Fruit fly (Drosophila melanogaster) whole organism: ENCODE results near the gene Fuca.

Experiments
- CG8478 ChIP-seq: fragments of >200 bp; optimal IDR thresholded peaks from 2 replicates; lab custom pipeline; 2018; ENCODE audit warnings: inconsistent platforms
- Dll ChIP-seq: fragments of >200 bp; optimal IDR thresholded peaks from 2 replicates; lab custom pipeline; 2017
- EcR ChIP-seq, 2 experiments: fragments of >200 bp; optimal IDR thresholded peaks; 2 replicates each; lab custom pipeline; 2017; ENCODE audit warnings: missing biosample characterization in 2 of 2, missing genetic modification characterization in 2 of 2, missing genetic modification reagents in 2 of 2
- pan ChIP-seq: fragments of >200 bp; optimal IDR thresholded peaks from 2 replicates; lab custom pipeline; 2017
- psq ChIP-seq: fragments of >200 bp; optimal IDR thresholded peaks from 2 replicates; lab custom pipeline; 2017
- usp ChIP-seq: fragments of >200 bp; optimal IDR thresholded peaks from 2 replicates; lab custom pipeline; 2017; ENCODE audit warnings: missing biosample characterization, missing genetic modification characterization, mixed read lengths

The Fuca gene

dm6 chr3L:11551949-11552348 lies 29.4 kb upstream of the Fuca start:
- TF ChIP-seq psq (no peak), pan (lab: Kevin White, UChicago) (no peak), usp (GFP tag; lab: Kevin White, UChicago) (no peak), EcR (GFP tag; optimal IDR thresholded peaks at IDR 0.05; lab: Kevin White, UChicago) (no peak), CG8478 (no peak), Dll (no peak)

- TF ChIP-seq Dll (no peak), CG8478 (no peak), psq (no peak), pan (lab: Kevin White, UChicago) (no peak), EcR (GFP tag; optimal IDR thresholded peaks at IDR 0.05; lab: Kevin White, UChicago) (no peak), usp (GFP tag; lab: Kevin White, UChicago) (no peak)
Measured at dm6 chr3L:11550359-11551056, 28.0 kb upstream of the Fuca start.

- TF ChIP-seq pan (lab: Kevin White, UChicago), result no peak
- no peak for TF ChIP-seq usp (GFP tag; lab: Kevin White, UChicago)
- TF ChIP-seq CG8478, result no peak
- no peak for TF ChIP-seq Dll
- TF ChIP-seq EcR (GFP tag; optimal IDR thresholded peaks at IDR 0.05; lab: Kevin White, UChicago), result no peak
- no peak for TF ChIP-seq psq
Measured at dm6 chr3L:11549432-11549831, 26.9 kb upstream of the Fuca start.

dm6 chr3L:11548009-11548408 lies 25.5 kb upstream of the Fuca start:
- no peak for TF ChIP-seq psq
- no peak for TF ChIP-seq usp (GFP tag; lab: Kevin White, UChicago)
- no peak for TF ChIP-seq EcR (GFP tag; optimal IDR thresholded peaks at IDR 0.05; lab: Kevin White, UChicago)
- no peak for TF ChIP-seq CG8478
- TF ChIP-seq Dll, result no peak
- TF ChIP-seq pan (lab: Kevin White, UChicago), result no peak

dm6 chr3L:11547302-11547994 lies 24.9 kb upstream of the Fuca start:
- TF ChIP-seq psq, result no peak
- no peak for TF ChIP-seq usp (GFP tag; lab: Kevin White, UChicago)
- no peak for TF ChIP-seq EcR (GFP tag; optimal IDR thresholded peaks at IDR 0.05; lab: Kevin White, UChicago)
- TF ChIP-seq Dll, result no peak

DNA sequence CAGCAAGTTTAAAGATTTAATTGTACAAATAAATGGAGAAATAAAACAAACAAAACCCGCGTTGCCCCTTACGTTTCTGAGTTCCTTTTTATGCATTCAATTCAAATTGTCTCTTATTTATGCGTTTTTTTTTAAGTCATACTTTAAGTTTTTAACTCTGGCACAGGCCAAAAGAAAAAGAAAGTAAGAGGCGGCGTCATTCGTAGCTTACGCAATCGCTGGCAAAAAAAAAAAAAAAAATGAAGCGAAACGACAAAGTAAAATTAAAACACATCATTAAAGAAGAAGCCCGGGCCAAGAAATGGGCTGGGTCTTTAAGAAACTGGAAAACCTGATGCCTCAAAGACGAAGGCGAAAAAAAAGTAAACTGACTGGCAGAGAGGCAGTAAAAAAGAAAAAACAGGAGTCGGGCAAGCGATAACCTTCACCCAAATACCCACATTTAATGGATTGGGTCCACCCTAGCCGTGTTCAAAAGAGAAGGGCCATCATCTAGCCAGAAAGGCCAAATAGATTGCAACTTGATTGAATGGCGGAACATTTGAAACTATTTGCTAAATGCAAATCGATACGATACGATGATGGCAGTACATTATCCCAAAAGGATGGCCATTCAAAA lies 21.3 kb upstream of the Fuca start:
- TF ChIP-seq CG8478, result no peak

DNA sequence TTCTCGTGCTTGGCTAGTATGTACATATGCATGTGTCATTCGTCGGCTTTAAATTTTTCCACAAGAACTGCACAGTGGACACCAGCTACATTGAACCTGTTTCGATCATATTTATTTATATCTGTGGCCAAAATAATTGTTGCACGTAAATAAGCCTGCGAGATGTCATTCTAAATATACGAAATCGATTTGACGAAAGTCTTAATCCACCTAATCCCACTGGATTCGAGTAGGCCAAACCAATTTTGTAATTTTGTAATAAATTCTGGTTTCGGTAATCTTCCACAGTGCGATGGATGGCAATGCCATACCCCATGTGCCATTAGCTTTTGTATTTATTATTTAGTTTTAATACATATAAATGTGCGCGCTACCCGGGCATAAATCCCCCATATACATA lies 20.4 kb upstream of the Fuca start:
- TF ChIP-seq Dll (no peak), pan (lab: Kevin White, UChicago) (no peak), psq (no peak), usp (GFP tag; lab: Kevin White, UChicago) (no peak), EcR (GFP tag; optimal IDR thresholded peaks at IDR 0.05; lab: Kevin White, UChicago) (no peak), CG8478 (no peak)

dm6 chr3L:11542437-11542836 lies 19.9 kb upstream of the Fuca start:
- no peak for TF ChIP-seq Dll
- no peak for TF ChIP-seq EcR (GFP tag; optimal IDR thresholded peaks at IDR 0.05; lab: Kevin White, UChicago)
- no peak for TF ChIP-seq CG8478
- no peak for TF ChIP-seq usp (GFP tag; lab: Kevin White, UChicago)
- TF ChIP-seq pan (lab: Kevin White, UChicago), result no peak
- TF ChIP-seq psq, result no peak

DNA sequence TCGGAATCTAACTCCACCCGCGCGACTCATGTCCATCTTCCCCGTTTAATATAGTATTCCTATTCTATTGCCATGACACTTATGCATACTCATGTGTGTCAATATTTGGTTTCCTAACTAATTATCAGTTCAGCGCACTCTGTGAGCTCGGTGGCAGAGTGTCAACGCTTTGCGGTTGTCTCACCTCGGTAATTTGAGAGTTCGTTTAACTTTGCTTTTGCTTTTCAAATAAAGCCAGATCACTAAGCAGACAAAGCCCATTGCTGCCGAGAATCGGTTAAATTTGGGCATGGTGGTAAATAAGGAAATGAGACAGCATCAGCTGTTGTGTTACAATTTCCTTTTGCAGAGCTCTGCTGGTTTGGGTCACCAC lies 17.8 kb upstream of the Fuca start:
- TF ChIP-seq pan (lab: Kevin White, UChicago) (no peak), usp (GFP tag; lab: Kevin White, UChicago) (no peak), CG8478 (no peak), psq (no peak), EcR (GFP tag; optimal IDR thresholded peaks at IDR 0.05; lab: Kevin White, UChicago) (no peak), Dll (no peak)

- TF ChIP-seq usp (GFP tag; lab: Kevin White, UChicago) (no peak), Dll (no peak), EcR (GFP tag; optimal IDR thresholded peaks at IDR 0.05; lab: Kevin White, UChicago) (no peak), pan (lab: Kevin White, UChicago) (no peak), CG8478 (no peak), psq (no peak)
Measured at dm6 chr3L:11539511-11540329, 17.2 kb upstream of the Fuca start.

- TF ChIP-seq CG8478 (no peak), usp (GFP tag; lab: Kevin White, UChicago) (no peak), EcR (GFP tag; optimal IDR thresholded peaks at IDR 0.05; lab: Kevin White, UChicago) (no peak), psq (no peak), pan (lab: Kevin White, UChicago) (no peak), Dll (no peak)
Measured at dm6 chr3L:11536767-11537419, 14.4 kb upstream of the Fuca start.

DNA sequence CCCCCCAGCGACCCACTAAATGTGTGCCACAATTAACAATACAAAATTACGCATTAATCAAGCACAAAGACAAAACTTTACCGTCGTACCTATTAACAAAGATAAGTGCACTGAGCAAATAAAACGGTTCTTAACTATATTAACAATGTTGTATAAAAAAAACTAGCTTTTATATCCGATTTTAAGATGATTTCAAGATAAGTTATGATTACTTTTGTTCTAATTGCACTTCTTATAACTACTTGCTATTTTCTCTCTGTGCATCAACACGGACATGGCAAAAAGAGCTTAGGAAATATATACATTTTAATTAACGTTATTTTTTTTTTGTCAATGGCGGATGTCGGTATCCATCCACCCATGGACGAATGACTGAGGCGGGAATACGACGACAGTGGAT lies 13.6 kb upstream of the Fuca start:
- no peak for TF ChIP-seq psq
- TF ChIP-seq usp (GFP tag; lab: Kevin White, UChicago), result no peak
- no peak for TF ChIP-seq Dll
- no peak for TF ChIP-seq EcR (GFP tag; optimal IDR thresholded peaks at IDR 0.05; lab: Kevin White, UChicago)
- TF ChIP-seq CG8478, result no peak
- no peak for TF ChIP-seq pan (lab: Kevin White, UChicago)
